Worm (Caenorhabditis elegans) whole organism, L4 larva: ENCODE results near the gene Y23B4A.1.
A peak's percentile ranks its signal among the peaks of the same experiment; 100 is the strongest.

Experiments
- ceh-32 ChIP-seq: sonication (generic microtip); optimal IDR thresholded peaks from 2 replicates; lab custom pipeline; 2016; ENCODE audit warnings: mild to moderate bottlenecking, missing genetic modification characterization, missing compliant biosample characterization; ENCODE audit not compliant: poor library complexity
- fos-1 ChIP-seq: fragments of 150-350 bp; optimal IDR thresholded peaks from 2 replicates; lab custom pipeline; 2014; ENCODE audit warnings: missing biosample characterization, missing genetic modification characterization
- lin-13 ChIP-seq: fragments of 150-350 bp; optimal IDR thresholded peaks from 2 replicates; lab custom pipeline; 2014; ENCODE audit warnings: missing biosample characterization, missing genetic modification reagents, missing genetic modification characterization
- nhr-11 ChIP-seq: fragments of 150-350 bp; optimal IDR thresholded peaks from 2 replicates; lab custom pipeline; 2014; ENCODE audit warnings: missing biosample characterization, missing genetic modification characterization
- nhr-76 ChIP-seq: fragments of 150-350 bp; optimal IDR thresholded peaks from 2 replicates; lab custom pipeline; 2014; ENCODE audit warnings: missing biosample characterization, missing genetic modification characterization
- pha-4 ChIP-seq, 2 experiments: fragments of 150-350 bp in 1 of 2; fragments of 200-800 bp in 1 of 2; sonication (Bioruptor generic) in 1 of 2; IDR thresholded peaks in 1 of 2; optimal IDR thresholded peaks in 1 of 2; 2 replicates each; pipeline versions ENCODE4 v1.3.6 to Lab custom; 2014 to 2022; ENCODE audit warnings: missing genetic modification characterization in 2 of 2, missing genetic modification reagents in 2 of 2, missing biosample characterization in 1 of 2, missing compliant biosample characterization in 1 of 2

- no peak for TF ChIP-seq nhr-76 (tag; lab: Kevin White, UChicago)
- TF ChIP-seq pha-4 (GFP tag; IDR thresholded peaks at IDR 0.05; lab: Robert Waterston, UW): no peak
- TF ChIP-seq pha-4 (tag; optimal IDR thresholded peaks at IDR 0.05; lab: Kevin White, UChicago): no peak
- no peak for TF ChIP-seq lin-13 (GFP tag; lab: Kevin White, UChicago)
- no peak for TF ChIP-seq ceh-32 (tag; lab: Kevin White, UChicago)
- peak; percentile 86 for TF ChIP-seq nhr-11 (tag; lab: Kevin White, UChicago)
- TF ChIP-seq fos-1 (tag; lab: Kevin White, UChicago): no peak
Measured at ce11 chrX:5942171-5942570, 25.0 kb upstream of the Y23B4A.1 start.
